Worm (Caenorhabditis elegans) whole organism, late embryonic: ENCODE data around the gene ari-2.

Experiments
- C38D4.7 ChIP-seq: fragments of 200-800 bp; sonication (Bioruptor generic); optimal IDR thresholded peaks from 2 replicates; lab custom pipeline; 2018; ENCODE audit warnings: mild to moderate bottlenecking, missing genetic modification characterization, moderate library complexity, missing compliant biosample characterization
- F13H6.1 ChIP-seq: sonication (generic microtip); optimal IDR thresholded peaks from 2 replicates; lab custom pipeline; 2016; ENCODE audit warnings: missing genetic modification characterization, missing compliant biosample characterization
- T23F11.4 ChIP-seq: fragments of 200-800 bp; sonication (Bioruptor generic); optimal IDR thresholded peaks from 2 replicates; lab custom pipeline; 2018; ENCODE audit warnings: mild to moderate bottlenecking, missing genetic modification characterization, missing compliant biosample characterization
- ceh-14 ChIP-seq: sonication (generic microtip); optimal IDR thresholded peaks from 2 replicates; lab custom pipeline; 2016; ENCODE audit warnings: missing genotype, missing genetic modification characterization, missing compliant biosample characterization
- ceh-18 ChIP-seq: sonication (generic microtip); optimal IDR thresholded peaks from 2 replicates; lab custom pipeline; 2016; ENCODE audit warnings: missing genetic modification characterization, missing compliant biosample characterization
- ceh-19 ChIP-seq: fragments of 200-800 bp; sonication (Bioruptor generic); optimal IDR thresholded peaks from 2 replicates; lab custom pipeline; 2018; ENCODE audit warnings: mild to moderate bottlenecking, missing genetic modification characterization, missing compliant biosample characterization
- ceh-22 ChIP-seq: sonication (generic microtip); optimal IDR thresholded peaks from 2 replicates; lab custom pipeline; 2017; ENCODE audit warnings: missing biosample characterization, missing genetic modification characterization
- ceh-24 ChIP-seq: sonication (generic microtip); optimal IDR thresholded peaks from 2 replicates; lab custom pipeline; 2016; ENCODE audit warnings: mild to moderate bottlenecking, missing genetic modification characterization, missing compliant biosample characterization
- ceh-31 ChIP-seq: sonication (generic microtip); optimal IDR thresholded peaks from 2 replicates; lab custom pipeline; 2016; ENCODE audit warnings: missing genetic modification characterization, missing compliant biosample characterization
- ceh-34 ChIP-seq: sonication (generic microtip); optimal IDR thresholded peaks from 2 replicates; lab custom pipeline; 2016; ENCODE audit warnings: mild to moderate bottlenecking, missing genetic modification characterization, missing compliant biosample characterization
- ceh-6 ChIP-seq: fragments of 200-800 bp; sonication (Bioruptor generic); optimal IDR thresholded peaks from 2 replicates; lab custom pipeline; 2018; ENCODE audit warnings: mild to moderate bottlenecking, missing genetic modification characterization, missing compliant biosample characterization
- che-1 ChIP-seq: sonication (generic microtip); optimal IDR thresholded peaks from 2 replicates; lab custom pipeline; 2016; ENCODE audit warnings: mild to moderate bottlenecking, missing genetic modification characterization, missing compliant biosample characterization
- dmd-4 ChIP-seq: sonication (generic microtip); optimal IDR thresholded peaks from 2 replicates; lab custom pipeline; 2016; ENCODE audit warnings: borderline replicate concordance, missing genetic modification characterization, missing compliant biosample characterization
- dve-1 ChIP-seq: sonication (generic microtip); optimal IDR thresholded peaks from 2 replicates; lab custom pipeline; 2017; ENCODE audit warnings: antibody characterized with exemption, mild to moderate bottlenecking, missing genetic modification characterization, missing compliant biosample characterization
- elt-2 ChIP-seq: sonication (generic microtip); optimal IDR thresholded peaks from 2 replicates; lab custom pipeline; 2016; ENCODE audit warnings: missing genetic modification reagents, missing genetic modification characterization, missing compliant biosample characterization
- fax-1 ChIP-seq: sonication (generic microtip); optimal IDR thresholded peaks from 2 replicates; lab custom pipeline; 2016; ENCODE audit warnings: missing genotype, missing genetic modification characterization, missing compliant biosample characterization
- hlh-13 ChIP-seq: fragments of 200-800 bp; sonication (Bioruptor generic); optimal IDR thresholded peaks from 2 replicates; lab custom pipeline; 2018; ENCODE audit warnings: mild to moderate bottlenecking, missing genetic modification characterization, missing compliant biosample characterization
- hlh-15 ChIP-seq: sonication (generic microtip); optimal IDR thresholded peaks from 2 replicates; lab custom pipeline; 2016; ENCODE audit warnings: missing genetic modification characterization, missing compliant biosample characterization
- hlh-30 ChIP-seq: sonication (generic microtip); optimal IDR thresholded peaks from 2 replicates; lab custom pipeline; 2017; ENCODE audit warnings: antibody characterized with exemption, missing genetic modification characterization, missing compliant biosample characterization; ENCODE audit not compliant: insufficient read depth
- lim-6 ChIP-seq: sonication (generic microtip); optimal IDR thresholded peaks from 2 replicates; lab custom pipeline; 2016; ENCODE audit warnings: missing genetic modification characterization, missing compliant biosample characterization
- nhr-232 ChIP-seq: sonication (generic microtip); optimal IDR thresholded peaks from 2 replicates; lab custom pipeline; 2016; ENCODE audit warnings: missing genetic modification characterization, missing compliant biosample characterization
- pros-1 ChIP-seq: fragments of 150-350 bp; optimal IDR thresholded peaks from 2 replicates; lab custom pipeline; 2014; ENCODE audit warnings: missing biosample characterization, missing genetic modification reagents, missing genetic modification characterization
- rnt-1 ChIP-seq: sonication (generic microtip); optimal IDR thresholded peaks from 2 replicates; lab custom pipeline; 2016; ENCODE audit warnings: missing genetic modification characterization, missing compliant biosample characterization
- syd-9 ChIP-seq: sonication (generic microtip); optimal IDR thresholded peaks from 2 replicates; lab custom pipeline; 2016; ENCODE audit warnings: mild to moderate bottlenecking, missing genetic modification characterization, moderate library complexity, missing compliant biosample characterization
- tbx-2 ChIP-seq: sonication (generic microtip); optimal IDR thresholded peaks from 2 replicates; lab custom pipeline; 2016; ENCODE audit warnings: missing genetic modification characterization, missing compliant biosample characterization
- unc-42 ChIP-seq: sonication (generic microtip); optimal IDR thresholded peaks from 2 replicates; lab custom pipeline; 2016; ENCODE audit warnings: missing genotype, missing genetic modification characterization, missing compliant biosample characterization
- unc-55 ChIP-seq: sonication (generic microtip); optimal IDR thresholded peaks from 2 replicates; lab custom pipeline; 2017; ENCODE audit warnings: missing biosample characterization, missing genetic modification reagents, missing genetic modification characterization

ari-2 gene

DNA sequence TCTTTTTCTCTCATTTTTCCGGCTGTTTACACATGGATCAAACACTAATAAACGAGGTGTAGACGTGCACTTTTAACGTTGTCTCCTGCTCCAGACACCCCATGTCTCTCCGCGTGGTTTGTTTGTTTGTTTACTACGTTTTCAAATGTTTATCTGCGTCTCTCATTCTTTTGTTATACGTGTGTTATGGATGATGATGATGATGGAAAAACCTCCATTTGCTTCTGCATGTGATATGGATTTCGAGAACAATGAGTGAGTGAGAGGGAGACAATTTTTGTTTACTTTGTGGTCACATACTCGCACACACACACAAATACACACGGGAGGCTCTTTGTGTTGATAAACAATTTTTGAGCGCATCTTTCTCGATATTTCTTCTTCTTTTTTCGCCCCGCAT, 53.5 kb downstream of the ari-2 start:
- TF ChIP-seq dve-1 (peak; percentile 80), ceh-18 (tag; lab: Kevin White, UChicago) (peak; percentile 89), ceh-19 (GFP tag; lab: Kevin White, UChicago) (peak; percentile 37), elt-2 (tag; lab: Kevin White, UChicago) (peak; percentile 40), unc-42 (tag; lab: Kevin White, UChicago) (peak; percentile 0), hlh-30 (peak; percentile 81), ceh-34 (tag; lab: Kevin White, UChicago) (peak; percentile 55), hlh-15 (no peak), ceh-6 (GFP tag; lab: Kevin White, UChicago) (no peak), ceh-14 (tag; lab: Kevin White, UChicago) (peak; percentile 61), fax-1 (tag; lab: Kevin White, UChicago) (no peak), unc-55 (GFP tag; lab: Kevin White, UChicago) (peak; percentile 1), C38D4.7 (GFP tag; lab: Kevin White, UChicago) (no peak), tbx-2 (tag; lab: Kevin White, UChicago) (no peak), lim-6 (no peak), ceh-31 (tag; lab: Kevin White, UChicago) (peak; percentile 8), F13H6.1 (tag; lab: Kevin White, UChicago) (peak; percentile 75), rnt-1 (tag; lab: Kevin White, UChicago) (peak; percentile 10)

DNA sequence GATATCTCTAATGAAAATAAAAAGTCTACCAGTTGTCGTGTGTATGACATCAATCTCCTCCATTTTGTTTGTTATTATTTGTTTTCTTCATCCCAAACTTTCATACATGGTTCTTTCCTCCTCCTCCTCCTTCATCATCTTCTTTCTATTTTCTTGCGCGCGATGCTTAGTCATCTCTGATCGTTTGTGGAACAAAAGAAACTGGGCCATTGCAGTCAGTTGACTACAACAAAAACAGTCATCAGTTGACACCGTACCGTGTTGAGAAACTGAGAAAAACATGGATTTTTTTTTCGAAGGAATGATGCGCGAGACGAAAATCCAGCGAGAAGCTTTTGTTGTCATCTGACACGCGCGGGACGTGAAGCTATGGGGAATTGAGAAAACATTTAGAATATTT, 54.3 kb downstream of the ari-2 start:
- TF ChIP-seq hlh-13 (GFP tag; lab: Kevin White, UChicago) (no peak), ceh-24 (no peak), T23F11.4 (GFP tag; lab: Kevin White, UChicago) (no peak), che-1 (tag; lab: Kevin White, UChicago) (no peak), elt-2 (tag; lab: Kevin White, UChicago) (no peak), syd-9 (tag; lab: Kevin White, UChicago) (no peak)

DNA sequence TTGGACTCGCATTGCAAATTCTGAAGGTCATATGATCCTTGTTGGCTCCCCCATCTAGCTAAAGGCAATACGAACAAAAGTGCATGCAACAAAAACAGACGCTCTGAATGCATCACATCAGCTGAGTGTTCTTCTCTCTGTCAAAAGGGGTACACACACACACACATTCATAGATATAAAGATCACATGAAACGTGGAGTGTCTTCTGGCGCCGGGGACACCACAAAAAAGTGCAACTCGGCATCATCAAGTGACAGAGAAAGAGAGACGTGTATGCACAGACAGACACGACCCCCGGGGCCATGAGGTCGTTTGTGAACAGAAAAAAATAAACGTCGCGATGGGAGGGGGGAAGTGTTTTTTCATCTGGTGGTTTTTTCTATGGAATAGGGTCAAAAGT, 56.4 kb downstream of the ari-2 start:
- TF ChIP-seq dmd-4 (tag; lab: Kevin White, UChicago) (no peak), hlh-30 (peak; percentile 50), ceh-18 (tag; lab: Kevin White, UChicago) (peak; percentile 48), nhr-232 (no peak), ceh-22 (tag; lab: Kevin White, UChicago) (no peak), ceh-31 (tag; lab: Kevin White, UChicago) (peak; percentile 14), pros-1 (tag; lab: Kevin White, UChicago) (no peak)
